Fruit fly (Drosophila melanogaster): ENCODE data around the gene CG15196.

- TF ChIP-seq psq (optimal IDR thresholded peaks at IDR 0.05) (no peak), insv (optimal IDR thresholded peaks at IDR 0.05) (no peak), h (optimal IDR thresholded peaks at IDR 0.05) (no peak)
Measured at dm6 chrX:11427282-11427689, 17.5 kb downstream of the CG15196 start.
